Fruit fly (Drosophila melanogaster) whole organism, embryonic: ENCODE results near the gene CG5969.

ENCODE experiments used
- Awh ChIP-seq: fragments of 200-800 bp; sonication (Bioruptor generic); IDR thresholded peaks from 2 replicates; pipeline ENCODE4, ENCODE4 v1.3.6; 2022; ENCODE audit warnings: missing biosample characterization, missing genetic modification characterization
- CG10654 ChIP-seq: fragments of 200-800 bp; sonication (Bioruptor generic); optimal IDR thresholded peaks from 2 replicates; lab custom pipeline; 2016; ENCODE audit warnings: missing biosample characterization, missing genetic modification characterization
- CG11456 ChIP-seq: fragments of 200-800 bp; sonication (Bioruptor generic); IDR thresholded peaks from 3 replicates; pipeline ENCODE4 v1.3.6; 2022; ENCODE audit warnings: missing biosample characterization, missing genetic modification characterization
- CG11695 ChIP-seq: fragments of 200-800 bp; sonication (Bioruptor generic); IDR thresholded peaks from 3 replicates; pipeline ENCODE4 v1.3.6; 2022; ENCODE audit warnings: missing biosample characterization, missing genetic modification characterization
- CG11696 ChIP-seq: fragments of 200-800 bp; sonication (Bioruptor generic); IDR thresholded peaks from 2 replicates; pipeline ENCODE4 v1.3.6; 2022; ENCODE audit warnings: missing biosample characterization, missing genetic modification characterization
- CG12071 ChIP-seq: fragments of 200-800 bp; sonication (Bioruptor generic); optimal IDR thresholded peaks from 3 replicates; lab custom pipeline; 2018; ENCODE audit warnings: missing biosample characterization, mild to moderate bottlenecking, missing genetic modification characterization
- CG12155 ChIP-seq: fragments of 200-800 bp; sonication (Bioruptor generic); optimal IDR thresholded peaks from 3 replicates; lab custom pipeline; 2016; ENCODE audit warnings: missing biosample characterization, missing genetic modification characterization
- CG12219 ChIP-seq: fragments of 200-800 bp; sonication (Bioruptor generic); optimal IDR thresholded peaks from 3 replicates; lab custom pipeline; 2018; ENCODE audit warnings: missing biosample characterization, mild to moderate bottlenecking, missing genetic modification characterization
- CG12299 ChIP-seq: fragments of 200-800 bp; sonication (Bioruptor generic); optimal IDR thresholded peaks from 2 replicates; lab custom pipeline; 2018; ENCODE audit warnings: missing biosample characterization, mild to moderate bottlenecking, missing genetic modification characterization
- CG12659 ChIP-seq: fragments of 200-800 bp; sonication (Bioruptor generic); optimal IDR thresholded peaks from 3 replicates; lab custom pipeline; 2017; ENCODE audit warnings: mild to moderate bottlenecking, missing biosample characterization, missing genetic modification reagents, missing genetic modification characterization
- CG1603 ChIP-seq: fragments of 200-800 bp; sonication (Bioruptor generic); optimal IDR thresholded peaks from 2 replicates; lab custom pipeline; 2019; ENCODE audit warnings: missing biosample characterization, mild to moderate bottlenecking, missing genetic modification characterization, moderate library complexity
- CG1647 ChIP-seq: fragments of 200-800 bp; sonication (Bioruptor generic); optimal IDR thresholded peaks from 3 replicates; lab custom pipeline; 2016; ENCODE audit warnings: missing biosample characterization, missing genetic modification characterization
- CG1792 ChIP-seq: fragments of 200-800 bp; sonication (Bioruptor generic); optimal IDR thresholded peaks from 2 replicates; lab custom pipeline; 2016; ENCODE audit warnings: missing biosample characterization, missing genetic modification characterization
- CG1832 ChIP-seq: fragments of 200-800 bp; sonication (Bioruptor generic); optimal IDR thresholded peaks from 2 replicates; lab custom pipeline; 2017; ENCODE audit warnings: missing biosample characterization, mild to moderate bottlenecking, missing genetic modification characterization, inconsistent platforms
- CG32772 ChIP-seq: fragments of 200-800 bp; sonication (Bioruptor generic); IDR thresholded peaks from 2 replicates; pipeline ENCODE4 v1.3.6; 2022; ENCODE audit warnings: missing biosample characterization, missing genetic modification characterization
- CG3995 ChIP-seq: fragments of 200-800 bp; sonication (Bioruptor generic); optimal IDR thresholded peaks from 3 replicates; lab custom pipeline; 2016; ENCODE audit warnings: missing biosample characterization, missing genetic modification characterization
- CG43689 ChIP-seq: fragments of 200-800 bp; sonication (Bioruptor generic); IDR thresholded peaks from 2 replicates; pipeline ENCODE4 v1.3.6; 2022; ENCODE audit warnings: missing biosample characterization, missing genetic modification characterization
- CG4730 ChIP-seq: fragments of 200-800 bp; sonication (Bioruptor generic); IDR thresholded peaks from 2 replicates; pipeline ENCODE4 v1.3.6; 2022; ENCODE audit warnings: missing biosample characterization, missing genetic modification characterization
- CG6272 ChIP-seq: fragments of 200-800 bp; sonication (Bioruptor generic); IDR thresholded peaks from 2 replicates; pipeline ENCODE4 v1.3.6; 2022; ENCODE audit warnings: missing biosample characterization, missing genetic modification characterization
- CG8359 ChIP-seq: fragments of 200-800 bp; sonication (Bioruptor generic); optimal IDR thresholded peaks from 2 replicates; lab custom pipeline; 2017; ENCODE audit warnings: missing biosample characterization, mild to moderate bottlenecking, missing genetic modification characterization, borderline replicate concordance
- CG9727 ChIP-seq: fragments of 200-800 bp; sonication (Bioruptor generic); optimal IDR thresholded peaks from 3 replicates; lab custom pipeline; 2017; ENCODE audit warnings: missing biosample characterization, mild to moderate bottlenecking, missing genetic modification characterization
- CG9797 ChIP-seq: fragments of 200-800 bp; sonication (Bioruptor generic); optimal IDR thresholded peaks from 3 replicates; lab custom pipeline; 2018; ENCODE audit warnings: missing biosample characterization, mild to moderate bottlenecking, missing genetic modification characterization
- Dfd ChIP-seq, 2 experiments: fragments of >200 bp; optimal IDR thresholded peaks; 2 replicates each; lab custom pipeline; 2017; ENCODE audit warnings: missing biosample characterization in 2 of 2, missing genetic modification characterization in 2 of 2
- Ets97D ChIP-seq: fragments of 200-800 bp; sonication (Bioruptor generic); optimal IDR thresholded peaks from 3 replicates; lab custom pipeline; 2016; ENCODE audit warnings: missing biosample characterization, missing genetic modification characterization
- HLH54F ChIP-seq: fragments of 200-800 bp; sonication (Bioruptor generic); optimal IDR thresholded peaks from 3 replicates; lab custom pipeline; 2016; ENCODE audit warnings: missing biosample characterization, missing genetic modification characterization
- Hand ChIP-seq: fragments of 200-800 bp; sonication (Bioruptor generic); optimal IDR thresholded peaks from 2 replicates; lab custom pipeline; 2017; ENCODE audit warnings: mild to moderate bottlenecking, missing biosample characterization, missing genetic modification reagents, missing genetic modification characterization
- Hr51 ChIP-seq, 2 experiments: fragments of 200-800 bp; sonication (Bioruptor generic); optimal IDR thresholded peaks; 2 replicates in 1 of 2; 3 replicates in 1 of 2; lab custom pipeline; 2016 to 2018; ENCODE audit warnings: missing biosample characterization in 2 of 2, missing genetic modification characterization in 2 of 2, mild to moderate bottlenecking in 1 of 2, moderate library complexity in 1 of 2
- Max ChIP-seq: fragments of 200-800 bp; sonication (Bioruptor generic); optimal IDR thresholded peaks from 2 replicates; lab custom pipeline; 2016; ENCODE audit warnings: missing biosample characterization, mild to moderate bottlenecking, missing genetic modification characterization
- Side ChIP-seq: fragments of 200-800 bp; sonication (Bioruptor generic); optimal IDR thresholded peaks from 2 replicates; lab custom pipeline; 2016; ENCODE audit warnings: missing biosample characterization, missing genetic modification characterization
- Six4 ChIP-seq: fragments of 200-800 bp; sonication (Bioruptor generic); optimal IDR thresholded peaks from 2 replicates; lab custom pipeline; 2016; ENCODE audit warnings: missing biosample characterization, missing genetic modification characterization
- Sry-β ChIP-seq: fragments of 200-800 bp; sonication (Bioruptor generic); optimal IDR thresholded peaks from 2 replicates; lab custom pipeline; 2018; ENCODE audit warnings: missing biosample characterization, mild to moderate bottlenecking, missing genetic modification characterization, moderate library complexity
- Taf1 ChIP-seq: fragments of 200-800 bp; sonication (Bioruptor generic); IDR thresholded peaks from 2 replicates; pipeline ENCODE4 v1.3.6; 2022; ENCODE audit warnings: missing biosample characterization, missing genetic modification characterization
- Vsx1 ChIP-seq: fragments of 200-800 bp; sonication (Bioruptor generic); optimal IDR thresholded peaks from 2 replicates; lab custom pipeline; 2017; ENCODE audit warnings: missing biosample characterization, mild to moderate bottlenecking, missing genetic modification characterization, missing genetic modification reagents
- ab ChIP-seq: fragments of 200-800 bp; sonication (Bioruptor generic); optimal IDR thresholded peaks from 2 replicates; lab custom pipeline; 2016; ENCODE audit warnings: missing biosample characterization, missing genetic modification characterization
- amos ChIP-seq: fragments of 200-800 bp; sonication (Bioruptor generic); IDR thresholded peaks from 2 replicates; pipeline ENCODE4 v1.3.6; 2022; ENCODE audit warnings: missing biosample characterization, missing genetic modification characterization; ENCODE audit not compliant: partially characterized antibody
- aop ChIP-seq: fragments of 200-800 bp; sonication (Bioruptor generic); IDR thresholded peaks from 2 replicates; pipeline ENCODE4 v1.3.6; 2022; ENCODE audit warnings: missing biosample characterization, missing genetic modification characterization
- az2 ChIP-seq: fragments of 200-800 bp; sonication (Bioruptor generic); optimal IDR thresholded peaks from 3 replicates; lab custom pipeline; 2016; ENCODE audit warnings: missing biosample characterization, missing genetic modification characterization
- bcd ChIP-seq: fragments of 200-800 bp; sonication (Bioruptor generic); optimal IDR thresholded peaks from 2 replicates; lab custom pipeline; 2017; ENCODE audit warnings: missing biosample characterization, mild to moderate bottlenecking, missing genetic modification characterization
- chif ChIP-seq, 2 experiments: fragments of 200-800 bp; sonication (Bioruptor generic); optimal IDR thresholded peaks; 3 replicates each; lab custom pipeline; 2016; ENCODE audit warnings: missing biosample characterization in 2 of 2, missing genetic modification characterization in 2 of 2
- grn ChIP-seq: fragments of 200-800 bp; sonication (Bioruptor generic); optimal IDR thresholded peaks from 3 replicates; lab custom pipeline; 2017; ENCODE audit warnings: missing biosample characterization, missing genetic modification characterization
- hb ChIP-seq: fragments of 200-800 bp; sonication (Bioruptor generic); IDR thresholded peaks from 3 replicates; pipeline ENCODE4 v1.3.6; 2022; ENCODE audit warnings: missing biosample characterization, missing genetic modification characterization; ENCODE audit not compliant: partially characterized antibody
- knrl ChIP-seq: fragments of 200-800 bp; sonication (Bioruptor generic); IDR thresholded peaks from 3 replicates; pipeline ENCODE4 v1.3.6; 2022; ENCODE audit warnings: missing biosample characterization, missing genetic modification characterization; ENCODE audit not compliant: partially characterized antibody
- org-1 ChIP-seq: fragments of 200-800 bp; sonication (Bioruptor generic); optimal IDR thresholded peaks from 2 replicates; lab custom pipeline; 2017; ENCODE audit warnings: missing biosample characterization, missing genetic modification characterization
- sisA ChIP-seq: fragments of 200-800 bp; sonication (Bioruptor generic); IDR thresholded peaks from 2 replicates; pipeline ENCODE4 v1.3.6; 2022; ENCODE audit warnings: missing biosample characterization, missing genetic modification characterization
- slbo ChIP-seq: fragments of 200-800 bp; sonication (Bioruptor generic); IDR thresholded peaks from 2 replicates; pipeline ENCODE4 v1.3.6; 2022; ENCODE audit warnings: missing biosample characterization, missing genetic modification characterization
- so ChIP-seq: fragments of 200-800 bp; sonication (Bioruptor generic); IDR thresholded peaks from 3 replicates; pipeline ENCODE4 v1.3.6; 2022; ENCODE audit warnings: missing biosample characterization, missing genetic modification characterization
- sob ChIP-seq: fragments of 200-800 bp; sonication (Bioruptor generic); IDR thresholded peaks from 2 replicates; pipeline ENCODE4 v1.3.6; 2022; ENCODE audit warnings: missing biosample characterization, missing genetic modification characterization
- tin ChIP-seq: fragments of 200-800 bp; sonication (Bioruptor generic); optimal IDR thresholded peaks from 3 replicates; lab custom pipeline; 2016; ENCODE audit warnings: missing biosample characterization, missing genetic modification characterization
- unc-4 ChIP-seq: fragments of 200-800 bp; sonication (Bioruptor generic); IDR thresholded peaks from 2 replicates; pipeline ENCODE4 v1.3.6; 2022; ENCODE audit warnings: missing biosample characterization, missing genetic modification characterization; ENCODE audit not compliant: partially characterized antibody
- zf30C ChIP-seq: fragments of 200-800 bp; sonication (Bioruptor generic); optimal IDR thresholded peaks from 3 replicates; lab custom pipeline; 2018; ENCODE audit warnings: missing biosample characterization, mild to moderate bottlenecking, missing genetic modification characterization

Gene CG5969

dm6 chr3L:20470991-20471498 is 2.5 kb upstream of the CG5969 start (continued):
- peak; percentile 24 for TF ChIP-seq CG9727 (GFP tag; lab: Kevin White, UChicago)
- TF ChIP-seq CG11456 (GFP tag; lab: Robert Waterston, UW) = no peak
- TF ChIP-seq unc-4 (GFP tag; lab: Robert Waterston, UW) = no peak
- TF ChIP-seq CG1832 = no peak
- TF ChIP-seq chif (GFP tag; optimal IDR thresholded peaks at IDR 0.05; lab: Kevin White, UChicago) = no peak
- no peak for TF ChIP-seq knrl (GFP tag; lab: Robert Waterston, UW)
- peak; percentile 43 for TF ChIP-seq CG12071 (GFP tag; lab: Kevin White, UChicago)
- no peak for TF ChIP-seq CG1647 (GFP tag; lab: Kevin White, UChicago)
- TF ChIP-seq sisA (GFP tag; lab: Robert Waterston, UW) = peak; percentile 44; the same call in 1 of the 2 replicates
- TF ChIP-seq CG4730 (GFP tag; lab: Robert Waterston, UW) = 0 out of 2 replicates have a peak, but pooled peaks have one; percentile 19
- no peak for TF ChIP-seq so (GFP tag; lab: Robert Waterston, UW)
- 0 out of 2 replicates have a peak, but pooled peaks have one; percentile 15 for TF ChIP-seq CG32772 (GFP tag; lab: Robert Waterston, UW)
- TF ChIP-seq CG12219 (GFP tag; lab: Kevin White, UChicago) = peak; percentile 53
- TF ChIP-seq CG10654 (GFP tag; lab: Kevin White, UChicago) = peak; percentile 29
- no peak for TF ChIP-seq Dfd (GFP tag; optimal IDR thresholded peaks at IDR 0.05; lab: Kevin White, UChicago)
- TF ChIP-seq CG8359 (GFP tag; lab: Kevin White, UChicago) = peak; percentile 5
- TF ChIP-seq ab (GFP tag; lab: Kevin White, UChicago) = no peak
- no peak for TF ChIP-seq Side (GFP tag; lab: Kevin White, UChicago)
- peak; percentile 29 for TF ChIP-seq bcd (GFP tag; lab: Kevin White, UChicago)
- TF ChIP-seq Hr51 (GFP tag; optimal IDR thresholded peaks at IDR 0.05; lab: Kevin White, UChicago) = peak in 1 of 2 experiments; percentile 70
- no peak for TF ChIP-seq Ets97D (GFP tag; lab: Kevin White, UChicago)
- peak; percentile 77 for TF ChIP-seq zf30C (GFP tag; lab: Kevin White, UChicago)
- no peak for TF ChIP-seq CG12299 (tag; lab: Kevin White, UChicago)
- peak; percentile 54 for TF ChIP-seq Six4 (GFP tag; lab: Kevin White, UChicago)
- TF ChIP-seq HLH54F (GFP tag; lab: Kevin White, UChicago) = no peak
- peak; percentile 67 for TF ChIP-seq CG1603 (tag; lab: Kevin White, UChicago)
- no peak for TF ChIP-seq amos
- TF ChIP-seq Awh (GFP tag; lab: Robert Waterston, UW) = 0 out of 2 replicates have a peak, but pooled peaks have one; percentile 55
- TF ChIP-seq org-1 (GFP tag; lab: Kevin White, UChicago) = peak; percentile 55
- peak; percentile 83 for TF ChIP-seq grn (GFP tag; lab: Kevin White, UChicago)
- TF ChIP-seq CG11696 (GFP tag; lab: Robert Waterston, UW) = peak; percentile 26; the same call in 1 of the 2 replicates
- TF ChIP-seq Sry-β (GFP tag; lab: Kevin White, UChicago) = no peak
- TF ChIP-seq CG11695 (GFP tag; lab: Robert Waterston, UW) = peak; percentile 66; the same call in 2 of the 3 replicates
- TF ChIP-seq CG1792 (GFP tag; lab: Kevin White, UChicago) = no peak
- TF ChIP-seq Taf1 (GFP tag; lab: Robert Waterston, UW) = no peak
- peak; percentile 55 for TF ChIP-seq Max (GFP tag; lab: Kevin White, UChicago)
- TF ChIP-seq hb (GFP tag; lab: Robert Waterston, UW) = no peak
- TF ChIP-seq sob = peak; percentile 52
- TF ChIP-seq aop = no peak
- peak; percentile 53 for TF ChIP-seq CG12659 (GFP tag; lab: Kevin White, UChicago)
- peak; percentile 48 for TF ChIP-seq tin (GFP tag; lab: Kevin White, UChicago)
- TF ChIP-seq Vsx1 (GFP tag; lab: Kevin White, UChicago) = peak; percentile 55
- no peak for TF ChIP-seq CG12155
- peak; percentile 42; the same call in 1 of the 2 replicates for TF ChIP-seq slbo
- no peak for TF ChIP-seq CG6272 (GFP tag; lab: Robert Waterston, UW)
- peak; percentile 9 for TF ChIP-seq Hand (GFP tag; lab: Kevin White, UChicago)
- peak; percentile 37; the same call in 1 of the 2 replicates for TF ChIP-seq CG43689 (GFP tag; lab: Robert Waterston, UW)
- no peak for TF ChIP-seq CG3995 (GFP tag; lab: Kevin White, UChicago)
- no peak for TF ChIP-seq CG9797
- peak; percentile 45 for TF ChIP-seq az2 (GFP tag; lab: Kevin White, UChicago)
